Worm (Caenorhabditis elegans) whole organism, late embryonic: Measurements from ENCODE around the gene K10G4.5.

ENCODE experiments used
- T23F11.4 ChIP-seq: fragments of 200-800 bp; sonication (Bioruptor generic); optimal IDR thresholded peaks from 2 replicates; lab custom pipeline; 2018; ENCODE audit warnings: mild to moderate bottlenecking, missing genetic modification characterization, missing compliant biosample characterization
- ama-1 ChIP-seq: fragments of 150-350 bp; optimal IDR thresholded peaks from 2 replicates; lab custom pipeline; 2014
- ceh-22 ChIP-seq: sonication (generic microtip); optimal IDR thresholded peaks from 2 replicates; lab custom pipeline; 2017; ENCODE audit warnings: missing biosample characterization, missing genetic modification characterization
- ceh-24 ChIP-seq: sonication (generic microtip); optimal IDR thresholded peaks from 2 replicates; lab custom pipeline; 2016; ENCODE audit warnings: mild to moderate bottlenecking, missing genetic modification characterization, missing compliant biosample characterization
- fkh-10 ChIP-seq: fragments of 150-350 bp; optimal IDR thresholded peaks from 2 replicates; lab custom pipeline; 2014; ENCODE audit warnings: missing biosample characterization, missing genetic modification reagents, missing genetic modification characterization
- hlh-13 ChIP-seq: fragments of 200-800 bp; sonication (Bioruptor generic); optimal IDR thresholded peaks from 2 replicates; lab custom pipeline; 2018; ENCODE audit warnings: mild to moderate bottlenecking, missing genetic modification characterization, missing compliant biosample characterization
- hlh-8 ChIP-seq: sonication (generic microtip); optimal IDR thresholded peaks from 2 replicates; lab custom pipeline; 2016; ENCODE audit warnings: missing genotype, missing genetic modification characterization, missing compliant biosample characterization
- madf-2 ChIP-seq: sonication (generic microtip); optimal IDR thresholded peaks from 2 replicates; lab custom pipeline; 2017; ENCODE audit warnings: missing genetic modification characterization, missing compliant biosample characterization
- mec-3 ChIP-seq: sonication (generic microtip); optimal IDR thresholded peaks from 2 replicates; lab custom pipeline; 2016; ENCODE audit warnings: borderline replicate concordance, missing genetic modification characterization, missing compliant biosample characterization
- pha-4 ChIP-seq: fragments of 150-350 bp; optimal IDR thresholded peaks from 2 replicates; lab custom pipeline; 2018; ENCODE audit warnings: missing biosample characterization, missing genetic modification reagents, missing genetic modification characterization
- pros-1 ChIP-seq: fragments of 150-350 bp; optimal IDR thresholded peaks from 2 replicates; lab custom pipeline; 2014; ENCODE audit warnings: missing biosample characterization, missing genetic modification reagents, missing genetic modification characterization
- sox-4 ChIP-seq: sonication (generic microtip); optimal IDR thresholded peaks from 2 replicates; lab custom pipeline; 2017; ENCODE audit warnings: mild to moderate bottlenecking, missing genetic modification characterization, inconsistent platforms, missing compliant biosample characterization
- unc-55 ChIP-seq: sonication (generic microtip); optimal IDR thresholded peaks from 2 replicates; lab custom pipeline; 2017; ENCODE audit warnings: missing biosample characterization, missing genetic modification reagents, missing genetic modification characterization
- unc-86 ChIP-seq: sonication (generic microtip); optimal IDR thresholded peaks from 2 replicates; lab custom pipeline; 2016; ENCODE audit warnings: missing genetic modification characterization, missing compliant biosample characterization

DNA sequence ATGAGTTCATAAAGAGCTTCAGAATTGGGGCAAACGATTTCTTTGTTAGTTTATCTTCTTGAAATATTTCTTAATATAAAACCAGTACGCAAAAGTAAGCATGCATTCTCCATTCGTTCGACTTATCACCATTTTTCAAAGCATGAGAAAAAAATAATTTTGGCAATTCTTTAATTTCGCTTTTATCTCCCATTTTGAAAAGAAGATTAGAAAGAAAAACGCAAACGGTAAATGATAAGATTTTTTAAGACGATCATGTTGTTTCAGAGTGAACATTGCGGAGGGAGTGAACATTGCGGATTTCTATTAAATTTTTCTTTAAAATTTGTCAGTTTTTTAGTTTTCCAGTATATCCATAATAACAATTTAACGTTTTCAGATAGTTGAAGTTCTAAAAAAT lies 38.1 kb upstream of the K10G4.5 start:
- no peak for TF ChIP-seq T23F11.4 (GFP tag; lab: Kevin White, UChicago)
- no peak for TF ChIP-seq unc-55 (GFP tag; lab: Kevin White, UChicago)
- no peak for TF ChIP-seq unc-86 (tag; lab: Kevin White, UChicago)
- no peak for TF ChIP-seq hlh-8 (tag; lab: Kevin White, UChicago)
- TF ChIP-seq pha-4 (tag; lab: Kevin White, UChicago), result no peak
- no peak for TF ChIP-seq pros-1
- TF ChIP-seq ama-1 (lab: Kevin White, UChicago), result no peak
- no peak for TF ChIP-seq madf-2 (tag; lab: Kevin White, UChicago)
- TF ChIP-seq fkh-10 (GFP tag; lab: Kevin White, UChicago), result no peak
- no peak for TF ChIP-seq ceh-22 (tag; lab: Kevin White, UChicago)
- no peak for TF ChIP-seq sox-4 (tag; lab: Kevin White, UChicago)
- no peak for TF ChIP-seq ceh-24
- no peak for TF ChIP-seq mec-3 (tag; lab: Kevin White, UChicago)
- no peak for TF ChIP-seq hlh-13 (GFP tag; lab: Kevin White, UChicago)
